Fruit fly (Drosophila melanogaster) whole organism, adult: ENCODE data around the gene roq.

Experiments
- CG11617 ChIP-seq: fragments of 200-800 bp; sonication (Bioruptor generic); optimal IDR thresholded peaks from 2 replicates; lab custom pipeline; 2017; ENCODE audit warnings: mild to moderate bottlenecking, missing biosample characterization, missing genetic modification reagents, missing genetic modification characterization
- CG12768 ChIP-seq: fragments of 200-800 bp; sonication (Bioruptor generic); optimal IDR thresholded peaks from 2 replicates; lab custom pipeline; 2017; ENCODE audit warnings: missing biosample characterization, missing genetic modification characterization, mild to moderate bottlenecking, moderate library complexity, missing genetic modification reagents
- CG14711 ChIP-seq: fragments of 200-800 bp; sonication (Bioruptor generic); optimal IDR thresholded peaks from 2 replicates; lab custom pipeline; 2018; ENCODE audit warnings: missing biosample characterization, mild to moderate bottlenecking, missing genetic modification characterization, moderate library complexity
- CG1620 ChIP-seq: fragments of 200-800 bp; sonication (Bioruptor generic); optimal IDR thresholded peaks from 2 replicates; lab custom pipeline; 2016; ENCODE audit warnings: missing biosample characterization, missing genetic modification characterization
- CG33017 ChIP-seq: fragments of 200-800 bp; sonication (Bioruptor generic); optimal IDR thresholded peaks from 2 replicates; lab custom pipeline; 2018; ENCODE audit warnings: missing biosample characterization, mild to moderate bottlenecking, missing genetic modification characterization, moderate library complexity
- CG5204 ChIP-seq: fragments of 200-800 bp; sonication (Bioruptor generic); optimal IDR thresholded peaks from 2 replicates; lab custom pipeline; 2016; ENCODE audit warnings: missing biosample characterization, missing genetic modification characterization
- CG7045 ChIP-seq: fragments of 200-800 bp; sonication (Bioruptor generic); optimal IDR thresholded peaks from 2 replicates; lab custom pipeline; 2017; ENCODE audit warnings: missing biosample characterization, mild to moderate bottlenecking, missing genetic modification characterization
- CG7101 ChIP-seq: fragments of 200-800 bp; sonication (Bioruptor generic); optimal IDR thresholded peaks from 2 replicates; lab custom pipeline; 2018; ENCODE audit warnings: missing biosample characterization, mild to moderate bottlenecking, missing genetic modification characterization, moderate library complexity
- Clk ChIP-seq: fragments of 200-800 bp; sonication (Bioruptor generic); optimal IDR thresholded peaks from 2 replicates; lab custom pipeline; 2017; ENCODE audit warnings: missing biosample characterization, missing genetic modification characterization
- Crg-1 ChIP-seq: fragments of 200-800 bp; sonication (Bioruptor generic); optimal IDR thresholded peaks from 2 replicates; lab custom pipeline; 2016; ENCODE audit warnings: missing biosample characterization, missing genetic modification characterization
- Hr96 ChIP-seq: fragments of 200-800 bp; sonication (Bioruptor generic); optimal IDR thresholded peaks from 2 replicates; lab custom pipeline; 2016; ENCODE audit warnings: missing biosample characterization, missing genetic modification characterization
- Mnt ChIP-seq: fragments of 200-800 bp; sonication (Bioruptor generic); optimal IDR thresholded peaks from 2 replicates; lab custom pipeline; 2016; ENCODE audit warnings: missing biosample characterization, mild to moderate bottlenecking, missing genetic modification characterization
- bab1 ChIP-seq: fragments of 200-800 bp; sonication (Bioruptor generic); optimal IDR thresholded peaks from 3 replicates; lab custom pipeline; 2019; ENCODE audit warnings: missing biosample characterization, mild to moderate bottlenecking, missing genetic modification characterization, moderate library complexity
- cic ChIP-seq: fragments of 200-800 bp; sonication (Bioruptor generic); optimal IDR thresholded peaks from 2 replicates; lab custom pipeline; 2017; ENCODE audit warnings: missing biosample characterization, mild to moderate bottlenecking, missing genetic modification characterization, moderate library complexity
- cnc ChIP-seq, 2 experiments: fragments of >200 bp; optimal IDR thresholded peaks; 2 replicates each; lab custom pipeline; 2017
- kay ChIP-seq: fragments of 200-800 bp; sonication (Bioruptor generic); peaks from one replicate; lab custom pipeline; 2016; ENCODE audit warnings: missing biosample characterization, missing genetic modification characterization, borderline replicate concordance
- ovo ChIP-seq: fragments of 200-800 bp; sonication (Bioruptor generic); optimal IDR thresholded peaks from 2 replicates; lab custom pipeline; 2016; ENCODE audit warnings: missing biosample characterization, missing genetic modification characterization
- pad ChIP-seq: fragments of 200-800 bp; sonication (Bioruptor generic); optimal IDR thresholded peaks from 3 replicates; lab custom pipeline; 2017; ENCODE audit warnings: missing biosample characterization, missing genetic modification characterization, mild to moderate bottlenecking, moderate library complexity, missing genetic modification reagents
- tj ChIP-seq: fragments of 200-800 bp; sonication (Bioruptor generic); optimal IDR thresholded peaks from 3 replicates; lab custom pipeline; 2017; ENCODE audit warnings: missing biosample characterization, mild to moderate bottlenecking, missing genetic modification characterization, moderate library complexity
- toe ChIP-seq: fragments of 200-800 bp; sonication (Bioruptor generic); optimal IDR thresholded peaks from 2 replicates; lab custom pipeline; 2016; ENCODE audit warnings: missing biosample characterization, missing genetic modification characterization

Gene roq

dm6 chr3L:16377768-16378764 is at the start of gene roq:
Gene roq (minus strand): TSS chr3L:16378566.
- no peak for TF ChIP-seq CG11617 (GFP tag; lab: Kevin White, UChicago)
- peak; percentile 11 for TF ChIP-seq tj (GFP tag; lab: Kevin White, UChicago)
- peak; percentile 63 for TF ChIP-seq bab1
- TF ChIP-seq Mnt (GFP tag; lab: Kevin White, UChicago): peak; percentile 54
- TF ChIP-seq kay (GFP tag; lab: Kevin White, UChicago): peak; percentile 82
- TF ChIP-seq toe: no peak
- TF ChIP-seq Hr96: no peak
- no peak for TF ChIP-seq CG7045
- TF ChIP-seq CG7101: peak; percentile 24
- TF ChIP-seq cic: peak; percentile 23
- TF ChIP-seq ovo (GFP tag; lab: Kevin White, UChicago): no peak
- TF ChIP-seq CG14711 (tag; lab: Kevin White, UChicago): no peak
- TF ChIP-seq Crg-1 (GFP tag; lab: Kevin White, UChicago): no peak
- no peak for TF ChIP-seq CG12768
- TF ChIP-seq CG1620 (GFP tag; lab: Kevin White, UChicago): peak; percentile 33
- no peak for TF ChIP-seq Clk (GFP tag; lab: Kevin White, UChicago)
- TF ChIP-seq pad (GFP tag; lab: Kevin White, UChicago): no peak
- TF ChIP-seq CG33017 (tag; lab: Kevin White, UChicago): no peak

DNA sequence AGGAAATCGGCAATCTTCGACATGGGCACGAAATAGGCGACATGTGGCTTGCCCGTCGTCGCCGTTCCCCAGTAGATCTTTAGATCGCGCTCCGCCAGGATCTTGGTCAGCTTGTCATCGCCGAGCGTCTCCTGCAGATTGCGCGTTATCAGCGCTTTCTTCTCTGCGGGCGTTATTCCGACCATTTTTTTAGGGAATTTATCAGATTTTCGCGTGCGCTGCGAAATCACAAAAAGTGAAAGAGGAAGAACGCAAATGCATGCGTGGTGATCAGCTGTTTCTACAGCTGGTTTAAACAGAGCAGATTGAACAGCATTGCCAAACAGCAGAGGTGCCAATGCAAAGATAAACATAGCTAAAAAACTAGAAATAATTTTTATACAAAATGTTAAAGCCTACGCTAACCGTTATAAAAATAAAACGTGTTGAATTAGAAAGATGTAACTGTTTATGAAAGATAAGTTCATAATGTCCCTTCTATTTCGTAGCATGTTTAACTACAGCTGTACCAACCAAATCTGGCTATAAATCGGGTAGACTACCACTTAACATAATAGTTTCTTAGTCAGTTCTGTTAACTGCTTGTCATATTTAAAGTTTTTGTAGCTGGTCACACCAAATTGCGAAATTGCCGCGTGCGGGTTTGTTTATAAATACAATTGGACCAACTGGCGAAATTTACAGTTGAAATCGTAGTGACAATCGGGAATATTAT is 40.9 kb upstream of the roq start, which contains the start of the genes TyrRS and CG33158:
Gene TyrRS, minus strand, starts transcription at position 244 of the 715 bp plus-strand sequence.
Gene CG33158, plus strand, starts transcription at position 539 of the 715 bp plus-strand sequence.
- TF ChIP-seq CG12768 (no peak), CG11617 (GFP tag; lab: Kevin White, UChicago) (peak; percentile 10), Clk (GFP tag; lab: Kevin White, UChicago) (no peak), Hr96 (no peak), cnc (optimal IDR thresholded peaks at IDR 0.05; lab: Kevin White, UChicago) (no peak), toe (no peak), Mnt (GFP tag; lab: Kevin White, UChicago) (peak; percentile 77), cic (no peak), tj (GFP tag; lab: Kevin White, UChicago) (peak; percentile 93), CG14711 (tag; lab: Kevin White, UChicago) (peak; percentile 25), CG7101 (no peak), CG33017 (tag; lab: Kevin White, UChicago) (no peak), bab1 (peak; percentile 40), pad (GFP tag; lab: Kevin White, UChicago) (no peak), ovo (GFP tag; lab: Kevin White, UChicago) (no peak), CG1620 (GFP tag; lab: Kevin White, UChicago) (no peak), CG7045 (no peak), CG5204 (no peak), Crg-1 (GFP tag; lab: Kevin White, UChicago) (peak; percentile 9), kay (GFP tag; lab: Kevin White, UChicago) (peak; percentile 19)

DNA sequence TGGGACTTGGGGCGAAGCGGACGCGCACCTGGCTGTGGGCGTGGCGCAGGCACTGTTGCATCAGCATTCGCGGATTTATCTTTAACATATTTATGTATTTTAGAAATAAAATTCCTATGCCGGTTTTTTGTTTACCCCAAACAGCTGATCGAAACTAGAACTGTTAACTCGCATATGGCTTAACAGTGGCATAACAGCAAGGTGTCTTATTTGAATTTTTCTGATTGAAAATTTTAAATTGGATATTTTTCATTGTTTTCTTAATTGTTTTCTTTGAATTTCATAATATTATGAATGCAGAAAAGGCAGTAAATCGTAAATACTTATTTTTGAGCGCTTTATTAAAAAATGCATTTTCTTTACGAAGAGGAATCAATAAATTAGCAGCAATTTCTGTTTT is 38.7 kb upstream of the roq start, which contains the start of gene GluRS-m:
Gene GluRS-m, minus strand, starts transcription at position 154 of the 400 bp plus-strand sequence.
- TF ChIP-seq CG1620 (GFP tag; lab: Kevin White, UChicago): no peak
- TF ChIP-seq CG12768: no peak
- peak; percentile 71 for TF ChIP-seq kay (GFP tag; lab: Kevin White, UChicago)
- TF ChIP-seq cnc (optimal IDR thresholded peaks at IDR 0.05; lab: Kevin White, UChicago): no peak

dm6 chr3L:16412394-16412950 is 34.1 kb upstream of the roq start, which contains the start of gene Serinc:
Gene Serinc (plus strand): TSS chr3L:16412722.
- TF ChIP-seq ovo (GFP tag; lab: Kevin White, UChicago) (peak; percentile 57), toe (peak; percentile 76), tj (GFP tag; lab: Kevin White, UChicago) (peak; percentile 30), cnc (optimal IDR thresholded peaks at IDR 0.05; lab: Kevin White, UChicago) (no peak), CG5204 (peak; percentile 68), CG12768 (no peak), Hr96 (peak; percentile 2), Mnt (GFP tag; lab: Kevin White, UChicago) (peak; percentile 58), CG7045 (no peak), pad (GFP tag; lab: Kevin White, UChicago) (peak; percentile 16), CG14711 (tag; lab: Kevin White, UChicago) (peak; percentile 17), CG33017 (tag; lab: Kevin White, UChicago) (no peak), CG7101 (peak; percentile 36), Crg-1 (GFP tag; lab: Kevin White, UChicago) (peak; percentile 55), CG11617 (GFP tag; lab: Kevin White, UChicago) (peak; percentile 17), kay (GFP tag; lab: Kevin White, UChicago) (no peak), cic (peak; percentile 13), CG1620 (GFP tag; lab: Kevin White, UChicago) (peak; percentile 50), bab1 (peak; percentile 27), Clk (GFP tag; lab: Kevin White, UChicago) (no peak)

- TF ChIP-seq CG7101: peak; percentile 23
- no peak for TF ChIP-seq Crg-1 (GFP tag; lab: Kevin White, UChicago)
- no peak for TF ChIP-seq CG1620 (GFP tag; lab: Kevin White, UChicago)
- peak; percentile 83 for TF ChIP-seq Hr96
- no peak for TF ChIP-seq CG7045
- TF ChIP-seq cnc (optimal IDR thresholded peaks at IDR 0.05; lab: Kevin White, UChicago): no peak
- TF ChIP-seq CG14711 (tag; lab: Kevin White, UChicago): no peak
- no peak for TF ChIP-seq kay (GFP tag; lab: Kevin White, UChicago)
- peak; percentile 28 for TF ChIP-seq cic
- no peak for TF ChIP-seq tj (GFP tag; lab: Kevin White, UChicago)
- no peak for TF ChIP-seq CG5204
- no peak for TF ChIP-seq Clk (GFP tag; lab: Kevin White, UChicago)
- TF ChIP-seq CG12768: no peak
- TF ChIP-seq pad (GFP tag; lab: Kevin White, UChicago): no peak
- peak; percentile 12 for TF ChIP-seq CG33017 (tag; lab: Kevin White, UChicago)
- no peak for TF ChIP-seq ovo (GFP tag; lab: Kevin White, UChicago)
- TF ChIP-seq toe: no peak
- TF ChIP-seq CG11617 (GFP tag; lab: Kevin White, UChicago): no peak
- TF ChIP-seq bab1: peak; percentile 35
- TF ChIP-seq Mnt (GFP tag; lab: Kevin White, UChicago): peak; percentile 14
Measured at dm6 chr3L:16411566-16411965, 33.2 kb upstream of the roq start, which contains the start of gene fax. Gene fax (minus strand): TSS chr3L:16411828.
